Worm (Caenorhabditis elegans) whole organism, early embryonic: ENCODE measurements around the gene C36E6.2.

Experiments
- B0310.2 ChIP-seq: sonication (generic microtip); optimal IDR thresholded peaks from 2 replicates; lab custom pipeline; 2016; ENCODE audit warnings: mild to moderate bottlenecking, missing genetic modification characterization, missing compliant biosample characterization
- F13C5.2 ChIP-seq: sonication (generic microtip); optimal IDR thresholded peaks from 2 replicates; lab custom pipeline; 2017; ENCODE audit warnings: mild to moderate bottlenecking, missing genetic modification characterization, inconsistent platforms, missing compliant biosample characterization
- aly-1 ChIP-seq: sonication (generic microtip); optimal IDR thresholded peaks from 2 replicates; lab custom pipeline; 2016; ENCODE audit warnings: missing genetic modification characterization, missing compliant biosample characterization
- ama-1 ChIP-seq: fragments of 150-350 bp; optimal IDR thresholded peaks from 2 replicates; lab custom pipeline; 2014
- ceh-13 ChIP-seq: fragments of 200-800 bp; sonication (Bioruptor generic); optimal IDR thresholded peaks from 2 replicates; lab custom pipeline; 2018; ENCODE audit warnings: mild to moderate bottlenecking, missing genetic modification characterization, missing compliant biosample characterization
- ceh-36 ChIP-seq: sonication (generic microtip); optimal IDR thresholded peaks from 2 replicates; lab custom pipeline; 2016; ENCODE audit warnings: missing genetic modification characterization, inconsistent platforms, missing compliant biosample characterization
- ets-7 ChIP-seq: sonication (generic microtip); optimal IDR thresholded peaks from 2 replicates; lab custom pipeline; 2016; ENCODE audit warnings: missing genotype, missing genetic modification characterization, missing compliant biosample characterization
- flt-1 ChIP-seq: fragments of 200-800 bp; sonication (Bioruptor generic); IDR thresholded peaks from 2 replicates; pipeline ENCODE4 v1.3.6; 2022; ENCODE audit warnings: missing genetic modification characterization, missing compliant biosample characterization
- hmbx-1 ChIP-seq: sonication (generic microtip); optimal IDR thresholded peaks from 2 replicates; lab custom pipeline; 2016; ENCODE audit warnings: mild to moderate bottlenecking, missing genetic modification characterization, missing compliant biosample characterization
- hmg-4 ChIP-seq: fragments of 200-800 bp; sonication (Bioruptor generic); optimal IDR thresholded peaks from 2 replicates; lab custom pipeline; 2018; ENCODE audit warnings: mild to moderate bottlenecking, missing genetic modification characterization, missing compliant biosample characterization
- hnd-1 ChIP-seq: sonication (generic microtip); optimal IDR thresholded peaks from 2 replicates; lab custom pipeline; 2016; ENCODE audit warnings: missing genetic modification characterization, missing compliant biosample characterization
- pes-1 ChIP-seq: fragments of 200-800 bp; sonication (Bioruptor generic); IDR thresholded peaks from 2 replicates; pipeline ENCODE4 v1.3.6; 2022; ENCODE audit warnings: missing genetic modification reagents, missing genetic modification characterization, missing compliant biosample characterization
- scrt-1 ChIP-seq: fragments of 200-800 bp; sonication (Bioruptor generic); IDR thresholded peaks from 2 replicates; pipeline ENCODE4 v1.3.6; 2022; ENCODE audit warnings: missing genetic modification characterization, missing compliant biosample characterization
- sea-1 ChIP-seq: fragments of 200-800 bp; sonication (Bioruptor generic); conservative IDR thresholded peaks from 2 replicates; pipeline ENCODE4 v1.3.6; 2022; ENCODE audit warnings: missing genetic modification characterization, missing compliant biosample characterization
- tbx-11 ChIP-seq: fragments of 200-800 bp; sonication (Bioruptor generic); IDR thresholded peaks from 2 replicates; pipeline ENCODE4 v1.3.6; 2022; ENCODE audit warnings: missing genetic modification characterization, missing compliant biosample characterization
- tbx-37 ChIP-seq: fragments of 200-800 bp; sonication (Bioruptor generic); conservative IDR thresholded peaks from 2 replicates; pipeline ENCODE4 v1.3.6; 2022; ENCODE audit warnings: missing genetic modification reagents, missing genetic modification characterization, missing compliant biosample characterization
- tra-4 ChIP-seq: sonication (generic microtip); optimal IDR thresholded peaks from 2 replicates; lab custom pipeline; 2017; ENCODE audit warnings: missing genetic modification characterization, missing compliant biosample characterization

Gene C36E6.2

ce11 chrX:17451410-17451809 is at the start of gene C36E6.2:
Gene C36E6.2 (plus strand): TSS chrX:17451670.
- peak; percentile 39 for TF ChIP-seq hmg-4 (GFP tag; lab: Kevin White, UChicago)
- no peak for TF ChIP-seq hnd-1
- TF ChIP-seq scrt-1 (GFP tag; lab: Robert Waterston, UW): 0 out of 2 replicates have a peak, but pooled peaks have one; percentile 33

ce11 chrX:17403058-17403457 is 48.4 kb upstream of the C36E6.2 start:
- no peak for TF ChIP-seq aly-1 (tag; lab: Kevin White, UChicago)
- TF ChIP-seq pes-1 (GFP tag; lab: Robert Waterston, UW): no peak
- TF ChIP-seq tra-4: no peak
- TF ChIP-seq flt-1 (GFP tag; lab: Robert Waterston, UW): no peak
- TF ChIP-seq tbx-11: no peak
- TF ChIP-seq ama-1 (lab: Kevin White, UChicago): no peak
- TF ChIP-seq tbx-37: no peak
- TF ChIP-seq hmg-4 (GFP tag; lab: Kevin White, UChicago): no peak
- TF ChIP-seq hnd-1: no peak
- no peak for TF ChIP-seq B0310.2 (tag; lab: Kevin White, UChicago)
- no peak for TF ChIP-seq scrt-1 (GFP tag; lab: Robert Waterston, UW)
- TF ChIP-seq ceh-13 (GFP tag; lab: Kevin White, UChicago): no peak
- TF ChIP-seq ceh-36 (tag; lab: Kevin White, UChicago): no peak
- TF ChIP-seq ets-7: no peak
- no peak for TF ChIP-seq F13C5.2 (tag; lab: Kevin White, UChicago)
- no peak for TF ChIP-seq sea-1 (GFP tag; lab: Robert Waterston, UW)
- no peak for TF ChIP-seq hmbx-1 (tag; lab: Kevin White, UChicago)

ce11 chrX:17408855-17409254 is 42.6 kb upstream of the C36E6.2 start:
- TF ChIP-seq tbx-37: no peak
- TF ChIP-seq ama-1 (lab: Kevin White, UChicago): no peak
- TF ChIP-seq sea-1 (GFP tag; lab: Robert Waterston, UW): no peak
- no peak for TF ChIP-seq scrt-1 (GFP tag; lab: Robert Waterston, UW)
- TF ChIP-seq hmg-4 (GFP tag; lab: Kevin White, UChicago): no peak

DNA sequence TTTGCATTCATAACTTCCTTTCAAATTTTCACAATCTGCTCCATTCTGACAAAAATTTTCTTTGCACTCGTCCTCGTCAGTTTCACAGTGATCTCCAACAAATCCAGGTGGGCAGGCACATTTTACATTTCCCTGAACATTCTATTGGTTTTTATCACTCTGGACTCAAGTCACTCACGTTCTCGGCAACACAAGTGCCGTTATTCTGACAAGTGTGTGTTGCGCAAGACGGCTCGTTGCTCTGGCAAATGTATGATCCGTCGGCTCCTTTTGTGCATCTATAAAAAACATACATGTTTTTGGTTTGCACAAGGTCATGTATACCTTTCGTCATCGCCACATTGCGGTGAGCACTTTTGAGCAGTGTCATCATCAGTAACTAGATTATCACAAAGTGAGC is 38.8 kb upstream of the C36E6.2 start:
- TF ChIP-seq flt-1 (GFP tag; lab: Robert Waterston, UW) (no peak), F13C5.2 (tag; lab: Kevin White, UChicago) (no peak), tbx-11 (no peak), sea-1 (GFP tag; lab: Robert Waterston, UW) (no peak), scrt-1 (GFP tag; lab: Robert Waterston, UW) (no peak), ama-1 (lab: Kevin White, UChicago) (no peak)

DNA sequence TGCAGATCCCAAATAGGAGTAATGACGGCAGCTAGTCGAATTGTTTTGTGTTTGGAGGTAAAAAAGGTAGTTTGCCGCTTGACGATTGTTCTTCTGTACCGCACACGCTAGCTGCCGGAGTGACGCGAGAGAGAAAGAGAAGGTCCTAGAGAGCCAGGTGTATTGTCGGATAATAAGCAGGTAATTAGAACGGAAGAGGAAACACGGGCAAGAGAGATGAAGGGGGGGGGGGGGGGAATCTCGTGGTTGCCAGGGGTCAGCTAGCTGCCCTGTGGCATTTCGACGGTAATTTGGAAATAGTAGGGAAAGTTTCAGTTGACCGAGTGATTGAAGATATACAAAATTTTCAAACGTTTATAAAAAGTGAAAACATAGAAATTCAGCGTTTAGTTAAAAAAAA is 37.6 kb upstream of the C36E6.2 start, which contains the start of gene crb-1:
Gene crb-1, minus strand, starts transcription at position 147 of the 400 bp plus-strand sequence.
- TF ChIP-seq sea-1 (GFP tag; lab: Robert Waterston, UW) (no peak), hmbx-1 (tag; lab: Kevin White, UChicago) (no peak), pes-1 (GFP tag; lab: Robert Waterston, UW) (no peak), ama-1 (lab: Kevin White, UChicago) (no peak), ceh-13 (GFP tag; lab: Kevin White, UChicago) (no peak), scrt-1 (GFP tag; lab: Robert Waterston, UW) (no peak), tbx-37 (no peak), ceh-36 (tag; lab: Kevin White, UChicago) (no peak)

DNA sequence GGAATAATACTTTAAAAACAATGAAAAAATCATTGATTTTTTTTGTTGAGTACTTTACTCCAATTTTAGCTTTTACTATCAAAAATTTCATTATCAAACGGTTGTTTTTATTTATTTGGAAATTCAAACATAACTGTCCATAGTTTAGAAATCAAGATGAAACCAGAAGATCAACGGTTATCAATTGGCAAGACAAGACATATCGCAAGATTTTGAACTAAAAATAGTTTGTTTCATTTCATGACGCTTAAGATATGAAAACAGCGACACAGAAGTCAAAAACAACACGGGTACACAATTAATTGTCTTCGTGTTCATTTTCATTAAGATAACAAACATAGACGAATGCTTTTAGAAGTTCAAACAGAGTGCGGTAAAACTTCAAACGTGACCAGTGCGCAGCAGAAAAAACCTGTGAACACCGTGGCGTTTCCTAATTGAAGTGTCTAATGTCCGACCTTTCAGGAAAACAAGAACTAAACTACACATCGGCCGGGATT is 33.9 kb upstream of the C36E6.2 start:
- no peak for TF ChIP-seq ama-1 (lab: Kevin White, UChicago)
- TF ChIP-seq hnd-1: no peak
- TF ChIP-seq ets-7: no peak
- no peak for TF ChIP-seq F13C5.2 (tag; lab: Kevin White, UChicago)
- TF ChIP-seq tbx-11: no peak
- TF ChIP-seq hmbx-1 (tag; lab: Kevin White, UChicago): no peak
- TF ChIP-seq flt-1 (GFP tag; lab: Robert Waterston, UW): no peak
- TF ChIP-seq ceh-36 (tag; lab: Kevin White, UChicago): no peak
- TF ChIP-seq B0310.2 (tag; lab: Kevin White, UChicago): no peak
- TF ChIP-seq sea-1 (GFP tag; lab: Robert Waterston, UW): no peak
- no peak for TF ChIP-seq hmg-4 (GFP tag; lab: Kevin White, UChicago)
- no peak for TF ChIP-seq tbx-37
- TF ChIP-seq scrt-1 (GFP tag; lab: Robert Waterston, UW): no peak
- no peak for TF ChIP-seq pes-1 (GFP tag; lab: Robert Waterston, UW)
- TF ChIP-seq ceh-13 (GFP tag; lab: Kevin White, UChicago): no peak
- no peak for TF ChIP-seq aly-1 (tag; lab: Kevin White, UChicago)

ce11 chrX:17419813-17420584 is 31.5 kb upstream of the C36E6.2 start:
- TF ChIP-seq hmbx-1 (tag; lab: Kevin White, UChicago): no peak
- no peak for TF ChIP-seq ama-1 (lab: Kevin White, UChicago)
- TF ChIP-seq tbx-11: no peak
